Fruit fly (Drosophila melanogaster) whole organism: ENCODE data around the gene CG12355.

ENCODE experiments used
- Dll ChIP-seq: fragments of >200 bp; optimal IDR thresholded peaks from 2 replicates; lab custom pipeline; 2017
- pan ChIP-seq: fragments of >200 bp; optimal IDR thresholded peaks from 2 replicates; lab custom pipeline; 2017
- psq ChIP-seq: fragments of >200 bp; optimal IDR thresholded peaks from 2 replicates; lab custom pipeline; 2017
- usp ChIP-seq: fragments of >200 bp; optimal IDR thresholded peaks from 2 replicates; lab custom pipeline; 2017; ENCODE audit warnings: missing biosample characterization, missing genetic modification characterization, mixed read lengths

dm6 chr3L:15541281-15541680 lies 45.9 kb upstream of the CG12355 start:
- TF ChIP-seq pan (lab: Kevin White, UChicago) (no peak), psq (lab: Kevin White, UChicago) (no peak), usp (GFP tag; lab: Kevin White, UChicago) (no peak), Dll (lab: Kevin White, UChicago) (no peak)
